Fruit fly (Drosophila melanogaster) whole organism, embryonic: ENCODE results near the gene RhoGAP100F.
A peak's percentile ranks its signal among the peaks of the same experiment; 100 is the strongest.

Source experiments
- Atf-2 ChIP-seq: fragments of 200-800 bp; sonication (Bioruptor generic); optimal IDR thresholded peaks from 2 replicates; lab custom pipeline; 2016; ENCODE audit warnings: missing biosample characterization, missing genetic modification characterization
- Bgb ChIP-seq: fragments of 200-800 bp; sonication (Bioruptor generic); IDR thresholded peaks from 2 replicates; pipeline ENCODE4 v1.3.6; 2022; ENCODE audit warnings: missing biosample characterization, missing genetic modification characterization; ENCODE audit not compliant: partially characterized antibody
- CG11398 ChIP-seq: fragments of 200-800 bp; sonication (Bioruptor generic); optimal IDR thresholded peaks from 2 replicates; lab custom pipeline; 2016; ENCODE audit warnings: missing biosample characterization, missing genetic modification characterization
- CG12744 ChIP-seq: fragments of 200-800 bp; sonication (Bioruptor generic); optimal IDR thresholded peaks from 2 replicates; lab custom pipeline; 2016; ENCODE audit warnings: missing biosample characterization, missing genetic modification characterization
- CG17568 ChIP-seq: fragments of 200-800 bp; sonication (Bioruptor generic); optimal IDR thresholded peaks from 2 replicates; lab custom pipeline; 2018; ENCODE audit warnings: missing biosample characterization, mild to moderate bottlenecking, missing genetic modification characterization, moderate library complexity
- CG1792 ChIP-seq: fragments of 200-800 bp; sonication (Bioruptor generic); optimal IDR thresholded peaks from 2 replicates; lab custom pipeline; 2016; ENCODE audit warnings: missing biosample characterization, missing genetic modification characterization
- CG18764 ChIP-seq: fragments of 200-800 bp; sonication (Bioruptor generic); optimal IDR thresholded peaks from 3 replicates; lab custom pipeline; 2016; ENCODE audit warnings: missing biosample characterization, missing genetic modification characterization
- CG2199 ChIP-seq: fragments of 200-800 bp; sonication (Bioruptor generic); IDR thresholded peaks from 3 replicates; pipeline ENCODE4 v1.3.6; 2022; ENCODE audit warnings: missing biosample characterization, missing genetic modification characterization
- CG32532 ChIP-seq: fragments of 200-800 bp; sonication (Bioruptor generic); IDR thresholded peaks from 2 replicates; pipeline ENCODE4 v1.3.6; 2022; ENCODE audit warnings: missing biosample characterization, missing genetic modification characterization
- CG33213 ChIP-seq: fragments of 200-800 bp; sonication (Bioruptor generic); optimal IDR thresholded peaks from 3 replicates; lab custom pipeline; 2016; ENCODE audit warnings: missing biosample characterization, missing genetic modification characterization
- CG9932 ChIP-seq: fragments of 200-800 bp; sonication (Bioruptor generic); IDR thresholded peaks from 2 replicates; pipeline ENCODE4 v1.3.6; 2022; ENCODE audit warnings: missing biosample characterization, missing genetic modification characterization
- D ChIP-seq, 2 experiments: fragments of 200-800 bp in 1 of 2; fragments of >200 bp in 1 of 2; sonication (Bioruptor generic) in 1 of 2; optimal IDR thresholded peaks; 2 replicates in 1 of 2; 3 replicates in 1 of 2; lab custom pipeline; 2017; ENCODE audit warnings: mild to moderate bottlenecking in 1 of 2, missing biosample characterization in 1 of 2, missing genetic modification characterization in 1 of 2, missing genetic modification reagents in 1 of 2
- Dip2 ChIP-seq: fragments of 200-800 bp; sonication (Bioruptor generic); IDR thresholded peaks from 2 replicates; pipeline ENCODE4 v1.3.6; 2022; ENCODE audit warnings: missing biosample characterization, missing genetic modification characterization
- Doc2 ChIP-seq: fragments of 200-800 bp; sonication (Bioruptor generic); IDR thresholded peaks from 2 replicates; pipeline ENCODE4 v1.3.6; 2022; ENCODE audit warnings: missing biosample characterization, missing genetic modification characterization
- E2f2 ChIP-seq: fragments of 200-800 bp; sonication (Bioruptor generic); IDR thresholded peaks from 2 replicates; pipeline ENCODE4 v1.3.6; 2022; ENCODE audit warnings: missing biosample characterization, missing genetic modification characterization
- Ets65A ChIP-seq: fragments of 200-800 bp; sonication (Bioruptor generic); peaks from one replicate; lab custom pipeline; 2016; ENCODE audit warnings: missing biosample characterization, missing genetic modification characterization
- Fer3 ChIP-seq: fragments of 200-800 bp; sonication (Bioruptor generic); optimal IDR thresholded peaks from 2 replicates; lab custom pipeline; 2018; ENCODE audit warnings: missing biosample characterization, mild to moderate bottlenecking, missing genetic modification characterization, moderate library complexity
- Hey ChIP-seq: fragments of 200-800 bp; sonication (Bioruptor generic); optimal IDR thresholded peaks from 3 replicates; lab custom pipeline; 2018; ENCODE audit warnings: missing biosample characterization, mild to moderate bottlenecking, missing genetic modification characterization
- Hr51 ChIP-seq, 2 experiments: fragments of 200-800 bp; sonication (Bioruptor generic); optimal IDR thresholded peaks; 2 replicates in 1 of 2; 3 replicates in 1 of 2; lab custom pipeline; 2016 to 2018; ENCODE audit warnings: missing biosample characterization in 2 of 2, missing genetic modification characterization in 2 of 2, mild to moderate bottlenecking in 1 of 2, moderate library complexity in 1 of 2
- Max ChIP-seq: fragments of 200-800 bp; sonication (Bioruptor generic); optimal IDR thresholded peaks from 2 replicates; lab custom pipeline; 2016; ENCODE audit warnings: missing biosample characterization, mild to moderate bottlenecking, missing genetic modification characterization
- Med ChIP-seq: fragments of 200-800 bp; sonication (Bioruptor generic); peaks from one replicate; lab custom pipeline; 2016; ENCODE audit warnings: missing biosample characterization, missing genetic modification characterization, mild to moderate bottlenecking, inconsistent platforms, moderate library complexity
- NFAT ChIP-seq: fragments of 200-800 bp; sonication (Bioruptor generic); IDR thresholded peaks from 2 replicates; pipeline ENCODE4 v1.3.6; 2022; ENCODE audit warnings: missing biosample characterization, missing genetic modification characterization
- Neu2 ChIP-seq: fragments of 200-800 bp; sonication (Bioruptor generic); optimal IDR thresholded peaks from 3 replicates; lab custom pipeline; 2016; ENCODE audit warnings: missing biosample characterization, missing genetic modification characterization, borderline replicate concordance
- Nf-YC ChIP-seq: fragments of 200-800 bp; optimal IDR thresholded peaks from 3 replicates; lab custom pipeline; 2019; ENCODE audit warnings: missing biosample characterization, mild to moderate bottlenecking, missing genetic modification characterization, moderate library complexity
- Xrp1 ChIP-seq: fragments of 200-800 bp; sonication (Bioruptor generic); IDR thresholded peaks from 2 replicates; pipeline ENCODE4 v1.3.6; 2022; ENCODE audit warnings: missing biosample characterization, missing genetic modification characterization
- cad ChIP-seq: fragments of >200 bp; optimal IDR thresholded peaks from 2 replicates; lab custom pipeline; 2017; ENCODE audit warnings: missing biosample characterization, missing genetic modification characterization
- dm ChIP-seq: fragments of 200-800 bp; sonication (Bioruptor generic); optimal IDR thresholded peaks from 3 replicates; lab custom pipeline; 2016; ENCODE audit warnings: missing biosample characterization, missing genetic modification characterization
- emc ChIP-seq: fragments of 200-800 bp; sonication (Bioruptor generic); optimal IDR thresholded peaks from 2 replicates; lab custom pipeline; 2016; ENCODE audit warnings: missing biosample characterization, missing genetic modification characterization
- fd96Cb ChIP-seq: fragments of 200-800 bp; sonication (Bioruptor generic); optimal IDR thresholded peaks from 2 replicates; lab custom pipeline; 2018; ENCODE audit warnings: missing biosample characterization, mild to moderate bottlenecking, missing genetic modification characterization, moderate library complexity
- gro ChIP-seq: fragments of 200-800 bp; sonication (Bioruptor generic); optimal IDR thresholded peaks from 2 replicates; lab custom pipeline; 2016; ENCODE audit warnings: missing biosample characterization, missing genetic modification characterization
- nerfin-1 ChIP-seq: fragments of 200-800 bp; sonication (Bioruptor generic); optimal IDR thresholded peaks from 3 replicates; lab custom pipeline; 2019; ENCODE audit warnings: missing biosample characterization, mild to moderate bottlenecking, missing genetic modification characterization, moderate library complexity
- peb ChIP-seq: fragments of 200-800 bp; sonication (Bioruptor generic); IDR thresholded peaks from 2 replicates; pipeline ENCODE4 v1.3.6; 2022; ENCODE audit warnings: missing biosample characterization, missing genetic modification characterization
- pros ChIP-seq: fragments of 200-800 bp; sonication (Bioruptor generic); optimal IDR thresholded peaks from 3 replicates; lab custom pipeline; 2019; ENCODE audit warnings: missing biosample characterization, mild to moderate bottlenecking, missing genetic modification characterization, moderate library complexity
- tll ChIP-seq, 2 experiments: fragments of 200-800 bp in 1 of 2; fragments of >200 bp in 1 of 2; sonication (Bioruptor generic) in 1 of 2; optimal IDR thresholded peaks; 2 replicates each; lab custom pipeline; 2017 to 2019; ENCODE audit warnings: missing biosample characterization in 2 of 2, missing genetic modification characterization in 2 of 2, mild to moderate bottlenecking in 1 of 2, moderate library complexity in 1 of 2
- twi ChIP-seq: fragments of 200-800 bp; optimal IDR thresholded peaks from 2 replicates; lab custom pipeline; 2019; ENCODE audit warnings: missing biosample characterization, mild to moderate bottlenecking, missing genetic modification characterization, moderate library complexity
- vfl ChIP-seq: fragments of 200-800 bp; sonication (Bioruptor generic); optimal IDR thresholded peaks from 2 replicates; lab custom pipeline; 2016; ENCODE audit warnings: missing biosample characterization, missing genetic modification characterization
- zen ChIP-seq: fragments of 200-800 bp; sonication (Bioruptor generic); optimal IDR thresholded peaks from 3 replicates; lab custom pipeline; 2018; ENCODE audit warnings: missing biosample characterization, mild to moderate bottlenecking, missing genetic modification characterization, moderate library complexity

The RhoGAP100F gene

dm6 chr3R:31826422-31826821, 14.0 kb downstream of the RhoGAP100F start (continued):
- peak; percentile 78 for TF ChIP-seq Med (GFP tag; lab: Kevin White, UChicago)

- TF ChIP-seq Dip2 (GFP tag; lab: Robert Waterston, UW) (no peak), cad (peak; percentile 3), pros (peak; percentile 47), Atf-2 (GFP tag; lab: Kevin White, UChicago) (no peak), twi (tag; lab: Kevin White, UChicago) (peak; percentile 4), zen (tag; lab: Kevin White, UChicago) (peak; percentile 95), D (optimal IDR thresholded peaks at IDR 0.05; lab: Kevin White, UChicago) (peak; percentile 30), D (GFP tag; optimal IDR thresholded peaks at IDR 0.05; lab: Kevin White, UChicago) (no peak), peb (no peak), Nf-YC (peak; percentile 81), CG33213 (no peak), Xrp1 (no peak), Hey (tag; lab: Kevin White, UChicago) (no peak), dm (GFP tag; lab: Kevin White, UChicago) (no peak), CG2199 (0 out of 3 replicates have a peak, but pooled peaks have one; percentile 14), Fer3 (tag; lab: Kevin White, UChicago) (no peak), nerfin-1 (peak; percentile 55)
- TF ChIP-seq, all 482 proteins: peak for 8
Observed at dm6 chr3R:31852185-31852584, 39.8 kb downstream of the RhoGAP100F start.

- no peak for TF ChIP-seq Hey (tag; lab: Kevin White, UChicago)
- TF ChIP-seq pros: no peak
- no peak for TF ChIP-seq gro (GFP tag; lab: Kevin White, UChicago)
- no peak for TF ChIP-seq fd96Cb (tag; lab: Kevin White, UChicago)
- TF ChIP-seq emc (GFP tag; lab: Kevin White, UChicago): no peak
- TF ChIP-seq CG12744 (GFP tag; lab: Kevin White, UChicago): no peak
- TF ChIP-seq Hr51 (GFP tag; optimal IDR thresholded peaks at IDR 0.05; lab: Kevin White, UChicago): no peak
- no peak for TF ChIP-seq Doc2
- TF ChIP-seq Bgb: no peak
- no peak for TF ChIP-seq CG1792
- TF ChIP-seq CG17568 (GFP tag; lab: Kevin White, UChicago): no peak
- TF ChIP-seq vfl (GFP tag; lab: Kevin White, UChicago): no peak
- TF ChIP-seq CG9932 (GFP tag; lab: Robert Waterston, UW): no peak
- TF ChIP-seq E2f2 (GFP tag; lab: Robert Waterston, UW): no peak
- TF ChIP-seq CG18764 (GFP tag; lab: Kevin White, UChicago): no peak
- TF ChIP-seq Max: no peak
Observed at dm6 chr3R:31870488-31870887, 58.1 kb downstream of the RhoGAP100F start.

- peak; percentile 61 for TF ChIP-seq D (optimal IDR thresholded peaks at IDR 0.05; lab: Kevin White, UChicago)
- no peak for TF ChIP-seq D (GFP tag; optimal IDR thresholded peaks at IDR 0.05; lab: Kevin White, UChicago)
- TF ChIP-seq Neu2 (GFP tag; lab: Kevin White, UChicago): peak; percentile 64
- no peak for TF ChIP-seq CG11398
- no peak for TF ChIP-seq CG32532 (GFP tag; lab: Robert Waterston, UW)
- TF ChIP-seq tll (GFP tag; optimal IDR thresholded peaks at IDR 0.05; lab: Kevin White, UChicago): peak in 1 of 2 experiments; percentile 69
- TF ChIP-seq CG2199: no peak
- TF ChIP-seq Ets65A: no peak
- TF ChIP-seq NFAT: 0 out of 2 replicates have a peak, but pooled peaks have one; percentile 5
Observed at dm6 chr3R:31872543-31872942, 60.1 kb downstream of the RhoGAP100F start.
